Fruit fly (Drosophila melanogaster) whole organism, embryonic: ENCODE data around the gene SkpD.

Experiments used
- Ada2b ChIP-seq: fragments of 200-800 bp; sonication (Bioruptor generic); IDR thresholded peaks from 2 replicates; pipeline ENCODE4 v1.3.6; 2022; ENCODE audit warnings: missing biosample characterization, missing genetic modification characterization
- CG11504 ChIP-seq: fragments of 200-800 bp; sonication (Bioruptor generic); optimal IDR thresholded peaks from 3 replicates; lab custom pipeline; 2019; ENCODE audit warnings: missing biosample characterization, mild to moderate bottlenecking, missing genetic modification characterization, moderate library complexity
- CG11560 ChIP-seq: fragments of 200-800 bp; sonication (Bioruptor generic); IDR thresholded peaks from 3 replicates; pipeline ENCODE4 v1.3.6; 2022; ENCODE audit warnings: missing biosample characterization, missing genetic modification characterization
- CG14050 ChIP-seq: fragments of 200-800 bp; sonication (Bioruptor generic); IDR thresholded peaks from 3 replicates; pipeline ENCODE4 v1.3.6; 2022; ENCODE audit warnings: missing biosample characterization, missing genetic modification characterization
- CG14860 ChIP-seq: fragments of 200-800 bp; sonication (Bioruptor generic); IDR thresholded peaks from 3 replicates; pipeline ENCODE4 v1.3.6; 2022; ENCODE audit warnings: missing biosample characterization, missing genetic modification characterization; ENCODE audit not compliant: partially characterized antibody
- CG17612 ChIP-seq: fragments of 200-800 bp; sonication (Bioruptor generic); IDR thresholded peaks from 2 replicates; pipeline ENCODE4 v1.3.6; 2022; ENCODE audit warnings: missing biosample characterization, missing genetic modification characterization
- CG17802 ChIP-seq: fragments of 200-800 bp; sonication (Bioruptor generic); optimal IDR thresholded peaks from 2 replicates; lab custom pipeline; 2018; ENCODE audit warnings: missing biosample characterization, mild to moderate bottlenecking, missing genetic modification characterization, moderate library complexity
- CG17829 ChIP-seq: fragments of 200-800 bp; optimal IDR thresholded peaks from 2 replicates; lab custom pipeline; 2019; ENCODE audit warnings: missing biosample characterization, mild to moderate bottlenecking, missing genetic modification characterization, moderate library complexity
- CG18599 ChIP-seq: fragments of 200-800 bp; sonication (Bioruptor generic); optimal IDR thresholded peaks from 3 replicates; lab custom pipeline; 2017; ENCODE audit warnings: missing biosample characterization, missing genetic modification characterization, mild to moderate bottlenecking, moderate library complexity, missing genetic modification reagents
- CG2129 ChIP-seq: fragments of 200-800 bp; sonication (Bioruptor generic); IDR thresholded peaks from 2 replicates; pipeline ENCODE4 v1.3.6; 2022; ENCODE audit warnings: missing biosample characterization, missing genetic modification characterization; ENCODE audit not compliant: partially characterized antibody
- CG32772 ChIP-seq: fragments of 200-800 bp; sonication (Bioruptor generic); IDR thresholded peaks from 2 replicates; pipeline ENCODE4 v1.3.6; 2022; ENCODE audit warnings: missing biosample characterization, missing genetic modification characterization
- CG3726 ChIP-seq: fragments of 200-800 bp; sonication (Bioruptor generic); IDR thresholded peaks from 3 replicates; pipeline ENCODE4, ENCODE4 v1.3.6; 2022; ENCODE audit warnings: missing biosample characterization, missing genetic modification characterization
- CG3995 ChIP-seq: fragments of 200-800 bp; sonication (Bioruptor generic); optimal IDR thresholded peaks from 3 replicates; lab custom pipeline; 2016; ENCODE audit warnings: missing biosample characterization, missing genetic modification characterization
- CG7372 ChIP-seq: fragments of 200-800 bp; sonication (Bioruptor generic); IDR thresholded peaks from 2 replicates; pipeline ENCODE4 v1.3.6; 2022; ENCODE audit warnings: missing biosample characterization, missing genetic modification characterization
- CG9797 ChIP-seq: fragments of 200-800 bp; sonication (Bioruptor generic); optimal IDR thresholded peaks from 3 replicates; lab custom pipeline; 2018; ENCODE audit warnings: missing biosample characterization, mild to moderate bottlenecking, missing genetic modification characterization
- CHES-1-like ChIP-seq: fragments of 200-800 bp; sonication (Bioruptor generic); optimal IDR thresholded peaks from 2 replicates; lab custom pipeline; 2016; ENCODE audit warnings: missing biosample characterization, missing genetic modification characterization
- CoRest ChIP-seq: fragments of 200-800 bp; sonication (Bioruptor generic); optimal IDR thresholded peaks from 3 replicates; lab custom pipeline; 2018; ENCODE audit warnings: missing biosample characterization, mild to moderate bottlenecking, missing genetic modification characterization, moderate library complexity
- CrebB ChIP-seq: fragments of 200-800 bp; sonication (Bioruptor generic); optimal IDR thresholded peaks from 3 replicates; lab custom pipeline; 2018; ENCODE audit warnings: missing biosample characterization, mild to moderate bottlenecking, missing genetic modification characterization
- Dip2 ChIP-seq: fragments of 200-800 bp; sonication (Bioruptor generic); IDR thresholded peaks from 2 replicates; pipeline ENCODE4 v1.3.6; 2022; ENCODE audit warnings: missing biosample characterization, missing genetic modification characterization
- E2f1 ChIP-seq: fragments of 200-800 bp; sonication (Bioruptor generic); IDR thresholded peaks from 2 replicates; pipeline ENCODE4 v1.3.6; 2022; ENCODE audit warnings: missing biosample characterization, missing genetic modification characterization
- Elba2 ChIP-seq: fragments of 200-800 bp; sonication (Bioruptor generic); optimal IDR thresholded peaks from 3 replicates; lab custom pipeline; 2016; ENCODE audit warnings: missing biosample characterization, missing genetic modification characterization
- Hmr ChIP-seq: fragments of 200-800 bp; sonication (Bioruptor generic); optimal IDR thresholded peaks from 3 replicates; lab custom pipeline; 2017; ENCODE audit warnings: mild to moderate bottlenecking, missing biosample characterization, missing genetic modification reagents, missing genetic modification characterization
- Jarid2 ChIP-seq: fragments of 200-800 bp; sonication (Bioruptor generic); optimal IDR thresholded peaks from 3 replicates; lab custom pipeline; 2017; ENCODE audit warnings: mild to moderate bottlenecking, missing biosample characterization, missing genetic modification reagents, missing genetic modification characterization
- Lim3 ChIP-seq: fragments of 200-800 bp; sonication (Bioruptor generic); IDR thresholded peaks from 2 replicates; pipeline ENCODE4 v1.3.6; 2022; ENCODE audit warnings: missing biosample characterization, missing genetic modification characterization
- Mrtf ChIP-seq: fragments of 200-800 bp; sonication (Bioruptor generic); IDR thresholded peaks from 3 replicates; pipeline ENCODE4 v1.3.6; 2022; ENCODE audit warnings: missing biosample characterization, missing genetic modification characterization
- Nf-YA ChIP-seq: fragments of 200-800 bp; sonication (Bioruptor generic); IDR thresholded peaks from 2 replicates; pipeline ENCODE4 v1.3.6; 2022; ENCODE audit warnings: missing biosample characterization, missing genetic modification characterization
- Oaz ChIP-seq: fragments of 200-800 bp; sonication (Bioruptor generic); IDR thresholded peaks from 2 replicates; pipeline ENCODE4 v1.3.6; 2022; ENCODE audit warnings: missing biosample characterization, missing genetic modification characterization
- Pdp1 ChIP-seq, 2 experiments: fragments of 200-800 bp; sonication (Bioruptor generic); optimal IDR thresholded peaks; 3 replicates each; lab custom pipeline; 2016; ENCODE audit warnings: missing biosample characterization in 2 of 2, missing genetic modification characterization in 2 of 2, mild to moderate bottlenecking in 1 of 2, moderate library complexity in 1 of 2
- Rx ChIP-seq: fragments of 200-800 bp; sonication (Bioruptor generic); IDR thresholded peaks from 2 replicates; pipeline ENCODE4 v1.3.6; 2022; ENCODE audit warnings: missing biosample characterization, missing genetic modification characterization
- Sox100B ChIP-seq: fragments of 200-800 bp; sonication (Bioruptor generic); optimal IDR thresholded peaks from 3 replicates; lab custom pipeline; 2018; ENCODE audit warnings: missing biosample characterization, mild to moderate bottlenecking, missing genetic modification characterization
- abd-A ChIP-seq: fragments of 200-800 bp; sonication (Bioruptor generic); optimal IDR thresholded peaks from 3 replicates; lab custom pipeline; 2019; ENCODE audit warnings: missing biosample characterization, mild to moderate bottlenecking, missing genetic modification characterization, moderate library complexity
- ato ChIP-seq: fragments of 200-800 bp; sonication (Bioruptor generic); IDR thresholded peaks from 2 replicates; pipeline ENCODE4 v1.3.6; 2022; ENCODE audit warnings: missing biosample characterization, missing genetic modification characterization; ENCODE audit not compliant: partially characterized antibody
- bigmax ChIP-seq: fragments of 200-800 bp; sonication (Bioruptor generic); optimal IDR thresholded peaks from 2 replicates; lab custom pipeline; 2018; ENCODE audit warnings: missing biosample characterization, mild to moderate bottlenecking, missing genetic modification characterization
- chm ChIP-seq: fragments of 200-800 bp; sonication (Bioruptor generic); IDR thresholded peaks from 2 replicates; pipeline ENCODE4 v1.3.6; 2022; ENCODE audit warnings: missing biosample characterization, missing genetic modification characterization
- danr ChIP-seq: fragments of 200-800 bp; sonication (Bioruptor generic); IDR thresholded peaks from 2 replicates; pipeline ENCODE4 v1.3.6; 2022; ENCODE audit warnings: missing biosample characterization, missing genetic modification characterization
- fd3F ChIP-seq: fragments of 200-800 bp; sonication (Bioruptor generic); optimal IDR thresholded peaks from 2 replicates; lab custom pipeline; 2018; ENCODE audit warnings: missing biosample characterization, mild to moderate bottlenecking, missing genetic modification characterization, moderate library complexity
- fd64A ChIP-seq: fragments of 200-800 bp; sonication (Bioruptor generic); optimal IDR thresholded peaks from 3 replicates; lab custom pipeline; 2018; ENCODE audit warnings: missing biosample characterization, mild to moderate bottlenecking, missing genetic modification characterization
- gem ChIP-seq: fragments of 200-800 bp; sonication (Bioruptor generic); optimal IDR thresholded peaks from 2 replicates; lab custom pipeline; 2019; ENCODE audit warnings: missing biosample characterization, mild to moderate bottlenecking, missing genetic modification characterization, moderate library complexity
- gfzf ChIP-seq: fragments of 200-800 bp; sonication (Bioruptor generic); optimal IDR thresholded peaks from 2 replicates; lab custom pipeline; 2016; ENCODE audit warnings: missing biosample characterization, mild to moderate bottlenecking, missing genetic modification characterization, moderate library complexity
- hkb ChIP-seq, 2 experiments: fragments of 200-800 bp in 1 of 2; fragments of >200 bp in 1 of 2; sonication (Bioruptor generic) in 1 of 2; IDR thresholded peaks in 1 of 2; optimal IDR thresholded peaks in 1 of 2; 2 replicates each; pipeline versions ENCODE4 v1.3.6 to Lab custom; 2017 to 2022; ENCODE audit warnings: missing biosample characterization in 1 of 2, missing genetic modification characterization in 1 of 2
- lola ChIP-seq, 3 experiments: fragments of >200 bp in 2 of 3; fragments of 200-800 bp in 1 of 3; sonication (Bioruptor generic) in 1 of 3; optimal IDR thresholded peaks; 2 replicates each; lab custom pipeline; 2017 to 2019; ENCODE audit warnings: missing biosample characterization in 3 of 3, missing genetic modification characterization in 3 of 3, mild to moderate bottlenecking in 1 of 3, moderate library complexity in 1 of 3
- nerfin-1 ChIP-seq: fragments of 200-800 bp; sonication (Bioruptor generic); optimal IDR thresholded peaks from 3 replicates; lab custom pipeline; 2019; ENCODE audit warnings: missing biosample characterization, mild to moderate bottlenecking, missing genetic modification characterization, moderate library complexity
- oc ChIP-seq: fragments of 200-800 bp; sonication (Bioruptor generic); optimal IDR thresholded peaks from 2 replicates; lab custom pipeline; 2018; ENCODE audit warnings: missing biosample characterization, mild to moderate bottlenecking, missing genetic modification characterization, moderate library complexity
- pho ChIP-seq: fragments of 200-800 bp; sonication (Bioruptor generic); optimal IDR thresholded peaks from 2 replicates; lab custom pipeline; 2016; ENCODE audit warnings: missing biosample characterization, missing genetic modification characterization
- sob ChIP-seq: fragments of 200-800 bp; sonication (Bioruptor generic); IDR thresholded peaks from 2 replicates; pipeline ENCODE4 v1.3.6; 2022; ENCODE audit warnings: missing biosample characterization, missing genetic modification characterization
- sqz ChIP-seq: fragments of 200-800 bp; sonication (Bioruptor generic); optimal IDR thresholded peaks from 3 replicates; lab custom pipeline; 2018; ENCODE audit warnings: missing biosample characterization, mild to moderate bottlenecking, missing genetic modification characterization
- stwl ChIP-seq: fragments of 200-800 bp; sonication (Bioruptor generic); optimal IDR thresholded peaks from 3 replicates; lab custom pipeline; 2018; ENCODE audit warnings: missing biosample characterization, mild to moderate bottlenecking, missing genetic modification characterization, moderate library complexity
- tgo ChIP-seq: fragments of 200-800 bp; sonication (Bioruptor generic); IDR thresholded peaks from 3 replicates; pipeline ENCODE4 v1.3.6; 2022; ENCODE audit warnings: missing biosample characterization, missing genetic modification characterization
- toy ChIP-seq: fragments of 200-800 bp; sonication (Bioruptor generic); IDR thresholded peaks from 2 replicates; pipeline ENCODE4 v1.3.6; 2022; ENCODE audit warnings: missing biosample characterization, missing genetic modification characterization
- usp ChIP-seq: fragments of >200 bp; optimal IDR thresholded peaks from 2 replicates; lab custom pipeline; 2017; ENCODE audit warnings: missing biosample characterization, missing genetic modification characterization
- yki ChIP-seq: fragments of >200 bp; optimal IDR thresholded peaks from 3 replicates; lab custom pipeline; 2018

SkpD gene

dm6 chrX:19783457-19783856 lies 29.1 kb upstream of the SkpD start, which contains the start of gene zld (continued):
- no peak for TF ChIP-seq CG11560 (tag; lab: Robert Waterston, UW)
- no peak for TF ChIP-seq CHES-1-like (GFP tag; lab: Kevin White, UChicago)
- no peak for TF ChIP-seq fd64A
- no peak for TF ChIP-seq toy (GFP tag; lab: Robert Waterston, UW)
- TF ChIP-seq Mrtf (GFP tag; lab: Robert Waterston, UW): no peak
- no peak for TF ChIP-seq lola (GFP tag; optimal IDR thresholded peaks at IDR 0.05; lab: Kevin White, UChicago)
- TF ChIP-seq yki: no peak
- TF ChIP-seq hkb (optimal IDR thresholded peaks at IDR 0.05; lab: Kevin White, UChicago): no peak
- TF ChIP-seq hkb (GFP tag; IDR thresholded peaks at IDR 0.05; lab: Robert Waterston, UW): no peak
- no peak for TF ChIP-seq Hmr (GFP tag; lab: Kevin White, UChicago)
- TF ChIP-seq CrebB: no peak
- peak; percentile 2 for TF ChIP-seq stwl (tag; lab: Kevin White, UChicago)
- no peak for TF ChIP-seq CG17802 (tag; lab: Kevin White, UChicago)
- no peak for TF ChIP-seq E2f1 (GFP tag; lab: Robert Waterston, UW)
- no peak for TF ChIP-seq Lim3 (GFP tag; lab: Robert Waterston, UW)
- no peak for TF ChIP-seq Oaz (GFP tag; lab: Robert Waterston, UW)
- no peak for TF ChIP-seq bigmax (GFP tag; lab: Kevin White, UChicago)
- TF ChIP-seq CG14860 (GFP tag; lab: Robert Waterston, UW): no peak
- TF ChIP-seq Rx: no peak
- TF ChIP-seq CG18599 (GFP tag; lab: Kevin White, UChicago): no peak
- no peak for TF ChIP-seq gfzf (GFP tag; lab: Kevin White, UChicago)
- peak; percentile 60; the same call in 1 of the 2 replicates for TF ChIP-seq chm
- no peak for TF ChIP-seq Sox100B
- TF ChIP-seq CG9797 (GFP tag; lab: Kevin White, UChicago): no peak
- no peak for TF ChIP-seq CG14050
- TF ChIP-seq ato (GFP tag; lab: Robert Waterston, UW): 0 out of 2 replicates have a peak, but pooled peaks have one; percentile 42
- no peak for TF ChIP-seq CG3995 (GFP tag; lab: Kevin White, UChicago)
- TF ChIP-seq Pdp1 (GFP tag; optimal IDR thresholded peaks at IDR 0.05; lab: Kevin White, UChicago): peak in 1 of 2 experiments; percentile 17
- no peak for TF ChIP-seq tgo (GFP tag; lab: Robert Waterston, UW)
- no peak for TF ChIP-seq usp (GFP tag; lab: Kevin White, UChicago)
- no peak for TF ChIP-seq CG7372 (GFP tag; lab: Robert Waterston, UW)
- no peak for TF ChIP-seq sob (GFP tag; lab: Robert Waterston, UW)
- peak; percentile 18 for TF ChIP-seq Jarid2
- no peak for TF ChIP-seq CoRest (tag; lab: Kevin White, UChicago)
- no peak for TF ChIP-seq Dip2
- no peak for TF ChIP-seq pho (GFP tag; lab: Kevin White, UChicago)
- no peak for TF ChIP-seq Ada2b
- TF ChIP-seq CG3726 (GFP tag; lab: Robert Waterston, UW): no peak
- no peak for TF ChIP-seq CG2129 (GFP tag; lab: Robert Waterston, UW)
- no peak for TF ChIP-seq fd3F (GFP tag; lab: Kevin White, UChicago)
- TF ChIP-seq CG17612 (GFP tag; lab: Robert Waterston, UW): no peak
- peak; percentile 49 for TF ChIP-seq CG17829
- TF ChIP-seq gem (tag; lab: Kevin White, UChicago): no peak
- TF ChIP-seq oc (tag; lab: Kevin White, UChicago): no peak
- no peak for TF ChIP-seq CG11504
- TF ChIP-seq Elba2 (GFP tag; lab: Kevin White, UChicago): no peak
- no peak for TF ChIP-seq CG32772 (GFP tag; lab: Robert Waterston, UW)
- TF ChIP-seq sqz: no peak
- peak; percentile 25 for TF ChIP-seq nerfin-1 (tag; lab: Kevin White, UChicago)
- TF ChIP-seq danr (GFP tag; lab: Robert Waterston, UW): no peak
- no peak for TF ChIP-seq Nf-YA
- no peak for TF ChIP-seq abd-A (tag; lab: Kevin White, UChicago)
